Fruit fly (Drosophila melanogaster): ENCODE results near the gene sls.
A peak's percentile ranks its signal among the peaks of the same experiment; 100 is the strongest.

Gene sls

DNA sequence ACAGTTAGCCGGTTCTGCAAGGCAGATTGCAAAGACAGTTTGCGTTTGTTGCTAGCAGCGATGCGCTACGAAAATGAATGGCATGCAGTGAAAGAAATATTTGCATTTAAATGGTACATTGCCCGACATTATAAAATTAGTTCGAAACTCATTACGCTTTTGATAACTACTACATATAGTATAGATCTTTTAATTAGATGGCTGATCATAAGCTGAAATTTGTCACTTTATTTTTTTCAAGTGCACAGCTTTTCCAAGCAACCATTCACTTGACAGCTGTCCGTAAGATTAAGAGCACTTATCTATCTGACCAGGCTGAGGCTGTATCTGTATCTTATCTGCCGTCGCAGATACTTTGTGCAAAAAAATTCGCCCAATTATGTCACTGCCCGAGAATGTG, 1.6 kb upstream of the sls start:
- TF ChIP-seq brk (GFP tag; optimal IDR thresholded peaks at IDR 0.05) = no peak
- no peak for TF ChIP-seq foxo (GFP tag; optimal IDR thresholded peaks at IDR 0.05)
- TF ChIP-seq lola (GFP tag; optimal IDR thresholded peaks at IDR 0.05) = no peak
- no peak for TF ChIP-seq sage (GFP tag; optimal IDR thresholded peaks at IDR 0.05)
- no peak for TF ChIP-seq dmrt93B (GFP tag; optimal IDR thresholded peaks at IDR 0.05)
- TF ChIP-seq CG32264 (GFP tag; optimal IDR thresholded peaks at IDR 0.05) = no peak
- TF ChIP-seq Abd-B (GFP tag; optimal IDR thresholded peaks at IDR 0.05) = no peak
- TF ChIP-seq fru (GFP tag; optimal IDR thresholded peaks at IDR 0.05) = peak; percentile 33
- TF ChIP-seq h (GFP tag; optimal IDR thresholded peaks at IDR 0.05) = peak; percentile 52
- TF ChIP-seq Vsx2 (GFP tag; optimal IDR thresholded peaks at IDR 0.05; ENCODE audit: partially characterized antibody) = no peak
- TF ChIP-seq Rel (GFP tag; optimal IDR thresholded peaks at IDR 0.05) = no peak
- TF ChIP-seq Rel (tag; optimal IDR thresholded peaks at IDR 0.05) = no peak
- no peak for TF ChIP-seq psq (GFP tag; optimal IDR thresholded peaks at IDR 0.05)
- no peak for TF ChIP-seq dsf (GFP tag; optimal IDR thresholded peaks at IDR 0.05; ENCODE audit: borderline replicate concordance)
- peak; percentile 0 for TF ChIP-seq ey (GFP tag; optimal IDR thresholded peaks at IDR 0.05)

DNA sequence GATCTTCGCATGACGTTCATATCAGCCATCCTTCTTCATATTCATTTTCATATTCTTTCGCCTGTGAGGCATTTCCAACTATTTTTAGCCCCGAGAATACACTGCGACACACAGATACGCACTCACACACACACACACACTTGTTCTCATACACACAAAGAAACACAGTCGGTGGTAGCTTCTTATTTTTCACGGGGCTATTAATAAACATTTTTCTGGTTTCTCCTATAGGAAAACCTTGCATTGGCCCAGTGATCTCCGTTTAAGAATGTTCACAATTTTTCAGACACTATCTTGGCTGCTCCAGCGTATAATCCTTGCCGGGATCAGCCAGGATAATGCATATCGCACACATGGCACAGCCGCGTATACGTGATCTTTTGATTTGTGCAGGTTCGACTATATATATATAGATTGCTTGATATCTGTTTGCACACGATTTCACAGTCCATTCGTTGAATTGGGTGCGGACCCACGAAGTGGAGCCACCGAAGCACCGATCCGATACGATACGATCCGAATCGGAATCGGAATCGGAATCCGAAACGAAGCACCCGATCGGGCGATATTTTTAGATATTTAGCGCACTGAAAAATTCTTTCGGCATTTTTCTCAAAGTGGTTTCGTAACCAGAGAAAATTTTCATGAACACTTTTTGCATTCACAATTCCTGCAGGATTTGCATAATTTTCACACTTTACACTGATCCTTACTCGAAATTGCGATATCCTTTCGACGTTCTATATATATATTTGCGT, 545 bp downstream of the sls start:
- no peak for TF ChIP-seq h (GFP tag; optimal IDR thresholded peaks at IDR 0.05)
- no peak for TF ChIP-seq Hr83 (GFP tag; optimal IDR thresholded peaks at IDR 0.05; ENCODE audit: poor library complexity, severe bottlenecking)
- no peak for TF ChIP-seq Sp1 (GFP tag; optimal IDR thresholded peaks at IDR 0.05)
- TF ChIP-seq sv (GFP tag; optimal IDR thresholded peaks at IDR 0.05) = no peak
- TF ChIP-seq Mio (GFP tag; optimal IDR thresholded peaks at IDR 0.05) = no peak
- TF ChIP-seq CrebA (GFP tag; optimal IDR thresholded peaks at IDR 0.05; ENCODE audit: borderline replicate concordance) = no peak
- TF ChIP-seq jim (GFP tag; optimal IDR thresholded peaks at IDR 0.05) = no peak

DNA sequence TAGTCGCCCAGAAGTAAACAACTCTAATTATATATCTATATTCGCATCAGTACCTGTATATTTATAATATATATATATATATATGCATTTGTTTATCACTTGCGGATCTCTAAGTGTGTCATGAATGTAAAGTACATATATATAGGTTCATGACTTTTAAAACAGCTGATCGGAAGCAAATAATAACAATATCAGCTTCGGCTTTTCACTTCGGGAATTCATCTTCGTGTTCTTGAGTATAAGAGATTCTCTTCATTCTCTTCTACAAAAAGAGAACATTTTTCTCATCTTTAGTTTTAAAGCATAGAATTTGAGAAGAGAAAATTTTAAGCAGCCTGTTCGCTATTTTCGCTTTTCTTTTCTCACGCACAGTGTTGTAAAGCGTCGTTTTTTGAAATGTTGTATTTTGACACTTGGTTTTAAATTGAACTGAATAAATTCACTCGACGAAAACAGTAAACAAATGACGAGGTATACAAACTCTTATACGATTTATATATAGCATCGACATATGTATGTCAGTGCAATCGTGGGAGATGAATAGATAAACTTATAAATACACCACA, 8.0 kb downstream of the sls start:
- no peak for TF ChIP-seq Hnf4 (GFP tag; optimal IDR thresholded peaks at IDR 0.05)
- TF ChIP-seq Hr78 (GFP tag; optimal IDR thresholded peaks at IDR 0.05) = no peak
- TF ChIP-seq N (GFP tag; optimal IDR thresholded peaks at IDR 0.05) = no peak
- TF ChIP-seq psq (GFP tag; optimal IDR thresholded peaks at IDR 0.05) = no peak
- TF ChIP-seq Sp1 (GFP tag; optimal IDR thresholded peaks at IDR 0.05) = no peak
- TF ChIP-seq brk (GFP tag; optimal IDR thresholded peaks at IDR 0.05) = no peak
- no peak for TF ChIP-seq foxo (GFP tag; optimal IDR thresholded peaks at IDR 0.05)
- TF ChIP-seq dmrt93B (GFP tag; optimal IDR thresholded peaks at IDR 0.05) = no peak
- TF ChIP-seq dl (GFP tag; optimal IDR thresholded peaks at IDR 0.05; ENCODE audit: insufficient read depth in 1 of 2, partially characterized antibody in 2 of 2) = no peak
- no peak for TF ChIP-seq Dfd (GFP tag; optimal IDR thresholded peaks at IDR 0.05)
- TF ChIP-seq OdsH (GFP tag; optimal IDR thresholded peaks at IDR 0.05) = no peak
- TF ChIP-seq Myc (optimal IDR thresholded peaks at IDR 0.05) = no peak
- no peak for TF ChIP-seq fru (GFP tag; optimal IDR thresholded peaks at IDR 0.05)
- no peak for TF ChIP-seq pan (optimal IDR thresholded peaks at IDR 0.05)
- TF ChIP-seq woc (GFP tag; optimal IDR thresholded peaks at IDR 0.05) = no peak

DNA sequence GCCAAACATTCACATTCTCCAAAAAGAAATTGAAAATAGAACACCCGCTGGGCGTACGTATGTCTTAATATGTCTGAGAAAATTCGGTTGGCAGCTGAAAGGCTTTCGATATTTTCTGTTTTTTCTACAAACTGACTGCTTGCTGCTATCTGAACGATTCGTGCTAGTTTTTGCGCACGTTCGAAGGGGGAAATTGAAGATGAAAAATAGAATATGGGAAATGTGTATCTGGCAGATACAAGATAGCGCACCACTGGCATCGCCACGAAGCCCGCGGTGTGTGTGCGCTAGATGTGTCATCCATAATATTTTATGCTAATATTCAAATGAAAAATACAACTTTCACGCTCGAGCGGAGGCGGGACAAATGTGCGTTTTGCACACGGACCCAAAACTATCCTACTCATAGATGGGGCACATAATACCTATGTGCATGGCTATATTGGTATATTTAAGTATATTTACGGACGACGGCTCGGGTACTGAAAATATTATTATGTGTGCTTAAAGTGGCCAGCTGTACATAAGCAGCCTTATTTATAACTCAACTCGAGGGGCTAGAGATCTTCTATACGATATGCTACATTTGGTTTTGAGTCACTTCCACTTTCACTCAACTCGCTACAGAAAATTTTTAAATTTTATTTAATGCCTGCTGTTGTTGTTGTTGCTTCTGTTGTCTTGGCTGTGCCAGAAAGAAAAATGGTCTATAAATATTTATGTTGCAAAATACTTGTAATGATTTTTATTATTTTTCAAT, 25.5 kb downstream of the sls start:
- no peak for TF ChIP-seq br (GFP tag; optimal IDR thresholded peaks at IDR 0.05)

DNA sequence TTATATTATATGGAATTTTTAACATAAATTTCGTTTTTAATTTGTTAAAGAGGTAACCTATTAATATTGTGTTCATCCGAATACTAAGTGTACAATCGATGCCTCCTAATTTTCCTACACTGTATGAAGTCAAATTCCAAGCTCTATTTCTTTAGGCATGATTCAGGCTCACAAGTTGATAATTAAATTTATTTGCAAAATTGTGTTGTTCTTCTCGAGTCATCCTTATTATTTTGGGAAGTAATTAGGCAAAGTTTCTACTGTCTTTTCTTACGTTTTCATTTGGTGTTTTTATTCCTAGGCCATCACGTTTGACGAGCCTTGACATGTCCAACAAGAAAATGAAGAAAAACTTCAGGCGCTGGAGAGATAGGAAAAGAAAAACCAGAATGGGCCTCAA, 77.3 kb downstream of the sls start, which contains the start of gene CG42355:
TSS of gene CG42355 (minus strand) at position 101 of the 400 bp plus-strand sequence.
- TF ChIP-seq dmrt93B (GFP tag; optimal IDR thresholded peaks at IDR 0.05) (no peak), Hr83 (GFP tag; optimal IDR thresholded peaks at IDR 0.05; ENCODE audit: poor library complexity, severe bottlenecking) (no peak), Vsx2 (GFP tag; optimal IDR thresholded peaks at IDR 0.05; ENCODE audit: partially characterized antibody) (no peak), GATAd (GFP tag; optimal IDR thresholded peaks at IDR 0.05) (no peak), Dif (GFP tag; optimal IDR thresholded peaks at IDR 0.05; ENCODE audit: partially characterized antibody) (no peak), dsf (GFP tag; optimal IDR thresholded peaks at IDR 0.05; ENCODE audit: borderline replicate concordance) (no peak), Rel (GFP tag; optimal IDR thresholded peaks at IDR 0.05) (no peak), Rel (tag; optimal IDR thresholded peaks at IDR 0.05) (no peak), Sp1 (GFP tag; optimal IDR thresholded peaks at IDR 0.05) (no peak), h (GFP tag; optimal IDR thresholded peaks at IDR 0.05) (no peak), tai (GFP tag; optimal IDR thresholded peaks at IDR 0.05) (no peak), HLH106 (tag; optimal IDR thresholded peaks at IDR 0.05) (no peak), psq (GFP tag; optimal IDR thresholded peaks at IDR 0.05) (no peak), CG32264 (GFP tag; optimal IDR thresholded peaks at IDR 0.05) (no peak), Abd-B (GFP tag; optimal IDR thresholded peaks at IDR 0.05) (no peak), usp (GFP tag; optimal IDR thresholded peaks at IDR 0.05) (no peak), rgr (GFP tag; optimal IDR thresholded peaks at IDR 0.05) (no peak)
